Fruit fly (Drosophila melanogaster) whole organism, embryonic: ENCODE data around the gene CG10232.

Experiments used
- Bgb ChIP-seq: fragments of 200-800 bp; sonication (Bioruptor generic); IDR thresholded peaks from 2 replicates; pipeline ENCODE4 v1.3.6; 2022; ENCODE audit warnings: missing biosample characterization, missing genetic modification characterization; ENCODE audit not compliant: partially characterized antibody
- CG10462 ChIP-seq: fragments of 200-800 bp; sonication (Bioruptor generic); optimal IDR thresholded peaks from 2 replicates; lab custom pipeline; 2016; ENCODE audit warnings: missing biosample characterization, missing genetic modification characterization
- CG10565 ChIP-seq: fragments of 200-800 bp; sonication (Bioruptor generic); optimal IDR thresholded peaks from 3 replicates; lab custom pipeline; 2016; ENCODE audit warnings: missing biosample characterization, mild to moderate bottlenecking, missing genetic modification characterization
- CG11560 ChIP-seq: fragments of 200-800 bp; sonication (Bioruptor generic); IDR thresholded peaks from 3 replicates; pipeline ENCODE4 v1.3.6; 2022; ENCODE audit warnings: missing biosample characterization, missing genetic modification characterization
- CG12219 ChIP-seq: fragments of 200-800 bp; sonication (Bioruptor generic); optimal IDR thresholded peaks from 3 replicates; lab custom pipeline; 2018; ENCODE audit warnings: missing biosample characterization, mild to moderate bottlenecking, missing genetic modification characterization
- CG12236 ChIP-seq: fragments of 200-800 bp; sonication (Bioruptor generic); optimal IDR thresholded peaks from 2 replicates; lab custom pipeline; 2016; ENCODE audit warnings: missing biosample characterization, missing genetic modification characterization
- CG12769 ChIP-seq: fragments of 200-800 bp; sonication (Bioruptor generic); optimal IDR thresholded peaks from 2 replicates; lab custom pipeline; 2019; ENCODE audit warnings: missing biosample characterization, mild to moderate bottlenecking, missing genetic modification characterization, moderate library complexity
- CG13123 ChIP-seq: fragments of 200-800 bp; sonication (Bioruptor generic); optimal IDR thresholded peaks from 2 replicates; lab custom pipeline; 2016; ENCODE audit warnings: missing biosample characterization, missing genetic modification characterization
- CG13624 ChIP-seq: fragments of 200-800 bp; sonication (Bioruptor generic); optimal IDR thresholded peaks from 2 replicates; lab custom pipeline; 2016; ENCODE audit warnings: missing biosample characterization, missing genetic modification characterization
- CG14050 ChIP-seq: fragments of 200-800 bp; sonication (Bioruptor generic); IDR thresholded peaks from 3 replicates; pipeline ENCODE4 v1.3.6; 2022; ENCODE audit warnings: missing biosample characterization, missing genetic modification characterization
- CG15479 ChIP-seq: fragments of 200-800 bp; sonication (Bioruptor generic); optimal IDR thresholded peaks from 3 replicates; lab custom pipeline; 2019; ENCODE audit warnings: missing biosample characterization, mild to moderate bottlenecking, missing genetic modification characterization, moderate library complexity
- CG15514 ChIP-seq: fragments of 200-800 bp; sonication (Bioruptor generic); optimal IDR thresholded peaks from 3 replicates; lab custom pipeline; 2017; ENCODE audit warnings: missing biosample characterization, missing genetic modification characterization, mild to moderate bottlenecking, moderate library complexity, missing genetic modification reagents
- CG1647 ChIP-seq: fragments of 200-800 bp; sonication (Bioruptor generic); optimal IDR thresholded peaks from 3 replicates; lab custom pipeline; 2016; ENCODE audit warnings: missing biosample characterization, missing genetic modification characterization
- CG18599 ChIP-seq: fragments of 200-800 bp; sonication (Bioruptor generic); optimal IDR thresholded peaks from 3 replicates; lab custom pipeline; 2017; ENCODE audit warnings: missing biosample characterization, missing genetic modification characterization, mild to moderate bottlenecking, moderate library complexity, missing genetic modification reagents
- CG30020 ChIP-seq: fragments of 200-800 bp; optimal IDR thresholded peaks from 2 replicates; lab custom pipeline; 2019; ENCODE audit warnings: missing biosample characterization, mild to moderate bottlenecking, missing genetic modification characterization, moderate library complexity
- CG34376 ChIP-seq: fragments of 200-800 bp; sonication (Bioruptor generic); optimal IDR thresholded peaks from 2 replicates; lab custom pipeline; 2018; ENCODE audit warnings: missing biosample characterization, mild to moderate bottlenecking, missing genetic modification characterization
- CG4424 ChIP-seq: fragments of 200-800 bp; sonication (Bioruptor generic); optimal IDR thresholded peaks from 3 replicates; lab custom pipeline; 2016; ENCODE audit warnings: missing biosample characterization, missing genetic modification characterization
- CG6175 ChIP-seq: fragments of 200-800 bp; sonication (Bioruptor generic); IDR thresholded peaks from 3 replicates; pipeline ENCODE4 v1.3.6; 2022; ENCODE audit warnings: missing biosample characterization, missing genetic modification characterization
- CG9932 ChIP-seq: fragments of 200-800 bp; sonication (Bioruptor generic); IDR thresholded peaks from 2 replicates; pipeline ENCODE4 v1.3.6; 2022; ENCODE audit warnings: missing biosample characterization, missing genetic modification characterization
- CrebB ChIP-seq: fragments of 200-800 bp; sonication (Bioruptor generic); optimal IDR thresholded peaks from 3 replicates; lab custom pipeline; 2018; ENCODE audit warnings: missing biosample characterization, mild to moderate bottlenecking, missing genetic modification characterization
- Doc3 ChIP-seq: fragments of 200-800 bp; sonication (Bioruptor generic); IDR thresholded peaks from 3 replicates; pipeline ENCODE4 v1.3.6; 2022; ENCODE audit warnings: missing biosample characterization, missing genetic modification characterization; ENCODE audit not compliant: partially characterized antibody
- Ets97D ChIP-seq: fragments of 200-800 bp; sonication (Bioruptor generic); optimal IDR thresholded peaks from 3 replicates; lab custom pipeline; 2016; ENCODE audit warnings: missing biosample characterization, missing genetic modification characterization
- H15 ChIP-seq: fragments of 200-800 bp; sonication (Bioruptor generic); IDR thresholded peaks from 3 replicates; pipeline ENCODE4 v1.3.6; 2022; ENCODE audit warnings: missing biosample characterization, missing genetic modification characterization
- Mrtf ChIP-seq: fragments of 200-800 bp; sonication (Bioruptor generic); IDR thresholded peaks from 3 replicates; pipeline ENCODE4 v1.3.6; 2022; ENCODE audit warnings: missing biosample characterization, missing genetic modification characterization
- Sin3A ChIP-seq: fragments of >200 bp; optimal IDR thresholded peaks from 2 replicates; lab custom pipeline; 2018
- ac ChIP-seq: fragments of 200-800 bp; sonication (Bioruptor generic); optimal IDR thresholded peaks from 3 replicates; lab custom pipeline; 2017; ENCODE audit warnings: missing biosample characterization, mild to moderate bottlenecking, missing genetic modification characterization
- amos ChIP-seq: fragments of 200-800 bp; sonication (Bioruptor generic); IDR thresholded peaks from 2 replicates; pipeline ENCODE4 v1.3.6; 2022; ENCODE audit warnings: missing biosample characterization, missing genetic modification characterization; ENCODE audit not compliant: partially characterized antibody
- bbx ChIP-seq: fragments of 200-800 bp; sonication (Bioruptor generic); IDR thresholded peaks from 2 replicates; pipeline ENCODE4 v1.3.6; 2022; ENCODE audit warnings: missing biosample characterization, missing genetic modification characterization; ENCODE audit not compliant: partially characterized antibody
- bcd ChIP-seq: fragments of 200-800 bp; sonication (Bioruptor generic); optimal IDR thresholded peaks from 2 replicates; lab custom pipeline; 2017; ENCODE audit warnings: missing biosample characterization, mild to moderate bottlenecking, missing genetic modification characterization
- btn ChIP-seq: fragments of 200-800 bp; sonication (Bioruptor generic); optimal IDR thresholded peaks from 2 replicates; lab custom pipeline; 2016; ENCODE audit warnings: missing biosample characterization, missing genetic modification characterization
- caup ChIP-seq: fragments of 200-800 bp; sonication (Bioruptor generic); optimal IDR thresholded peaks from 3 replicates; lab custom pipeline; 2017; ENCODE audit warnings: missing biosample characterization, mild to moderate bottlenecking, missing genetic modification characterization, moderate library complexity; ENCODE audit not compliant: severe bottlenecking
- crp ChIP-seq, 2 experiments: fragments of 200-800 bp; sonication (Bioruptor generic); optimal IDR thresholded peaks; 2 replicates in 1 of 2; 3 replicates in 1 of 2; lab custom pipeline; 2017; ENCODE audit warnings: missing biosample characterization in 2 of 2, missing genetic modification characterization in 2 of 2, mild to moderate bottlenecking in 1 of 2, moderate library complexity in 1 of 2
- dmrt99B ChIP-seq: fragments of 200-800 bp; sonication (Bioruptor generic); optimal IDR thresholded peaks from 2 replicates; lab custom pipeline; 2018; ENCODE audit warnings: missing biosample characterization, mild to moderate bottlenecking, missing genetic modification characterization, moderate library complexity
- dpn ChIP-seq, 2 experiments: fragments of 200-800 bp; sonication (Bioruptor generic); optimal IDR thresholded peaks; 3 replicates each; lab custom pipeline; 2016; ENCODE audit warnings: missing biosample characterization in 2 of 2, missing genetic modification characterization in 2 of 2
- en ChIP-seq: fragments of 200-800 bp; sonication (Bioruptor generic); optimal IDR thresholded peaks from 2 replicates; lab custom pipeline; 2016; ENCODE audit warnings: missing biosample characterization, missing genetic modification characterization
- exex ChIP-seq: fragments of 200-800 bp; sonication (Bioruptor generic); optimal IDR thresholded peaks from 4 replicates; lab custom pipeline; 2018; ENCODE audit warnings: missing biosample characterization, mild to moderate bottlenecking, missing genetic modification characterization, moderate library complexity
- gce ChIP-seq: fragments of 200-800 bp; sonication (Bioruptor generic); IDR thresholded peaks from 3 replicates; pipeline ENCODE4 v1.3.6; 2022; ENCODE audit warnings: missing biosample characterization, missing genetic modification characterization
- ham ChIP-seq: fragments of 200-800 bp; sonication (Bioruptor generic); IDR thresholded peaks from 2 replicates; pipeline ENCODE4 v1.3.6; 2022; ENCODE audit warnings: missing biosample characterization, missing genetic modification characterization
- lbe ChIP-seq: fragments of 200-800 bp; sonication (Bioruptor generic); optimal IDR thresholded peaks from 2 replicates; lab custom pipeline; 2016; ENCODE audit warnings: missing biosample characterization, mild to moderate bottlenecking, missing genetic modification characterization
- lilli ChIP-seq: fragments of 200-800 bp; sonication (Bioruptor generic); optimal IDR thresholded peaks from 3 replicates; lab custom pipeline; 2016; ENCODE audit warnings: missing biosample characterization, missing genetic modification characterization
- odd ChIP-seq: fragments of 200-800 bp; sonication (Bioruptor generic); optimal IDR thresholded peaks from 2 replicates; lab custom pipeline; 2017; ENCODE audit warnings: missing biosample characterization, mild to moderate bottlenecking, missing genetic modification characterization
- org-1 ChIP-seq: fragments of 200-800 bp; sonication (Bioruptor generic); optimal IDR thresholded peaks from 2 replicates; lab custom pipeline; 2017; ENCODE audit warnings: missing biosample characterization, missing genetic modification characterization
- pho ChIP-seq: fragments of 200-800 bp; sonication (Bioruptor generic); optimal IDR thresholded peaks from 2 replicates; lab custom pipeline; 2016; ENCODE audit warnings: missing biosample characterization, missing genetic modification characterization
- pzg ChIP-seq: fragments of 200-800 bp; sonication (Bioruptor generic); optimal IDR thresholded peaks from 3 replicates; lab custom pipeline; 2018; ENCODE audit warnings: missing biosample characterization, mild to moderate bottlenecking, missing genetic modification characterization, moderate library complexity
- ranshi ChIP-seq: fragments of 200-800 bp; sonication (Bioruptor generic); IDR thresholded peaks from 2 replicates; pipeline ENCODE4 v1.3.6; 2022; ENCODE audit warnings: missing biosample characterization, missing genetic modification characterization
- rib ChIP-seq: fragments of 200-800 bp; sonication (Bioruptor generic); IDR thresholded peaks from 2 replicates; pipeline ENCODE4 v1.3.6; 2022; ENCODE audit warnings: missing biosample characterization, missing genetic modification characterization
- sens ChIP-seq: fragments of 200-800 bp; sonication (Bioruptor generic); peaks from one replicate; lab custom pipeline; 2016; ENCODE audit warnings: missing biosample characterization, missing genetic modification characterization
- sima ChIP-seq: fragments of 200-800 bp; sonication (Bioruptor generic); optimal IDR thresholded peaks from 2 replicates; lab custom pipeline; 2016; ENCODE audit warnings: missing biosample characterization, missing genetic modification characterization
- slp2 ChIP-seq: fragments of 200-800 bp; sonication (Bioruptor generic); optimal IDR thresholded peaks from 2 replicates; lab custom pipeline; 2016; ENCODE audit warnings: missing biosample characterization, missing genetic modification characterization
- stwl ChIP-seq: fragments of 200-800 bp; sonication (Bioruptor generic); optimal IDR thresholded peaks from 3 replicates; lab custom pipeline; 2018; ENCODE audit warnings: missing biosample characterization, mild to moderate bottlenecking, missing genetic modification characterization, moderate library complexity
- vfl ChIP-seq: fragments of 200-800 bp; sonication (Bioruptor generic); optimal IDR thresholded peaks from 2 replicates; lab custom pipeline; 2016; ENCODE audit warnings: missing biosample characterization, missing genetic modification characterization
- zfh2 ChIP-seq: fragments of 200-800 bp; sonication (Bioruptor generic); optimal IDR thresholded peaks from 2 replicates; lab custom pipeline; 2016; ENCODE audit warnings: missing biosample characterization, missing genetic modification characterization

Gene CG10232

dm6 chr3R:23763015-23763414, 41.6 kb upstream of the CG10232 start, which contains the start of gene udt (continued):
- peak; percentile 34; the same call in 1 of the 2 replicates for TF ChIP-seq rib (GFP tag; lab: Robert Waterston, UW)
- no peak for TF ChIP-seq odd (GFP tag; lab: Kevin White, UChicago)
- peak; percentile 42 for TF ChIP-seq pzg
- TF ChIP-seq CG13624 (GFP tag; lab: Kevin White, UChicago): peak; percentile 4
- TF ChIP-seq dmrt99B: no peak
- TF ChIP-seq sens (GFP tag; lab: Kevin White, UChicago): peak; percentile 80
- peak; percentile 8; the same call in 1 of the 2 replicates for TF ChIP-seq amos (GFP tag; lab: Robert Waterston, UW)
- peak; percentile 18; the same call in 1 of the 2 replicates for TF ChIP-seq CG9932 (GFP tag; lab: Robert Waterston, UW)
- TF ChIP-seq exex: no peak
- TF ChIP-seq CG11560 (tag; lab: Robert Waterston, UW): no peak
- no peak for TF ChIP-seq CG14050 (GFP tag; lab: Robert Waterston, UW)
- TF ChIP-seq stwl (tag; lab: Kevin White, UChicago): peak; percentile 86
- TF ChIP-seq ranshi (GFP tag; lab: Robert Waterston, UW): no peak
- TF ChIP-seq org-1 (GFP tag; lab: Kevin White, UChicago): no peak
- no peak for TF ChIP-seq Mrtf (GFP tag; lab: Robert Waterston, UW)
- no peak for TF ChIP-seq caup (GFP tag; lab: Kevin White, UChicago)
- TF ChIP-seq pho: no peak
- peak; percentile 4 for TF ChIP-seq CG34376 (GFP tag; lab: Kevin White, UChicago)
- TF ChIP-seq CG12769: no peak
- no peak for TF ChIP-seq CG10462 (GFP tag; lab: Kevin White, UChicago)
- no peak for TF ChIP-seq zfh2 (GFP tag; lab: Kevin White, UChicago)
- peak; percentile 24 for TF ChIP-seq CG1647 (GFP tag; lab: Kevin White, UChicago)
- no peak for TF ChIP-seq gce (GFP tag; lab: Robert Waterston, UW)
- TF ChIP-seq CG12236: no peak
- TF ChIP-seq bcd (GFP tag; lab: Kevin White, UChicago): peak; percentile 66
- no peak for TF ChIP-seq CG13123 (GFP tag; lab: Kevin White, UChicago)
- TF ChIP-seq ham (GFP tag; lab: Robert Waterston, UW): no peak
- no peak for TF ChIP-seq CG30020 (tag; lab: Kevin White, UChicago)
- peak in 1 of 2 experiments; percentile 13 for TF ChIP-seq dpn (GFP tag; optimal IDR thresholded peaks at IDR 0.05; lab: Kevin White, UChicago)
- no peak for TF ChIP-seq btn (GFP tag; lab: Kevin White, UChicago)
- TF ChIP-seq H15 (GFP tag; lab: Robert Waterston, UW): no peak
- TF ChIP-seq CG15479 (GFP tag; lab: Kevin White, UChicago): no peak
- TF ChIP-seq CG12219: no peak
- no peak for TF ChIP-seq en (GFP tag; lab: Kevin White, UChicago)
- TF ChIP-seq lbe (GFP tag; lab: Kevin White, UChicago): no peak
- no peak for TF ChIP-seq Doc3 (GFP tag; lab: Robert Waterston, UW)
- TF ChIP-seq CG15514 (GFP tag; lab: Kevin White, UChicago): peak; percentile 55
- peak; percentile 8; the same call in 1 of the 2 replicates for TF ChIP-seq Bgb (GFP tag; lab: Robert Waterston, UW)
- peak; percentile 13 for TF ChIP-seq lilli (GFP tag; lab: Kevin White, UChicago)
- TF ChIP-seq sima (GFP tag; lab: Kevin White, UChicago): no peak
- no peak for TF ChIP-seq CG4424
- peak; percentile 20; the same call in 1 of the 2 replicates for TF ChIP-seq bbx (GFP tag; lab: Robert Waterston, UW)
- no peak for TF ChIP-seq crp (GFP tag; optimal IDR thresholded peaks at IDR 0.05; lab: Kevin White, UChicago)
- no peak for TF ChIP-seq vfl (GFP tag; lab: Kevin White, UChicago)
- TF ChIP-seq ac (GFP tag; lab: Kevin White, UChicago): no peak
- TF ChIP-seq slp2: no peak
- no peak for TF ChIP-seq Sin3A (lab: Kevin White, UChicago)
- no peak for TF ChIP-seq CG6175 (GFP tag; lab: Robert Waterston, UW)
- no peak for TF ChIP-seq CG10565 (GFP tag; lab: Kevin White, UChicago)
- peak; percentile 6 for TF ChIP-seq Ets97D
- TF ChIP-seq CG18599: no peak
- no peak for TF ChIP-seq CrebB
